Fruit fly (Drosophila melanogaster): ENCODE measurements around the gene CG16790.

DNA sequence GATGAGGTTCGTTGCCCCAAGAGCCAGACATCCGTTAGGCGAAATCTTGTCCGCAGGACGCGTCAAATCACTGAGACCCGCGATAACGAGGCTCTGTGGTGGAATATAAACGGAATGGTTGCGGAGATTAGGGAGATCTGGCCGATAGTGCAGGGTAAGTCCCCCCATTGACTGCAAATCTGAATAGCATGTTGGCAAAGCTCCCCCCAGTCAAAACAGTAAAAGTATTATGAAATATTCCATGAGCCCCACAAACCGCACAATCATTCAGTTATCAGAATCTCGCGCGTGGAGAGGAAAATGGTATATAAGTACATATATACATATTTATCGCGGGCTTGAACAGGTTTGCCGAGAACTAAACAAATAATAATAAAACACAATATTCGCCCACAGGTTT is 643 bp upstream of the CG16790 start:
- TF ChIP-seq Lpt (GFP tag; optimal IDR thresholded peaks at IDR 0.05) = no peak
- no peak for TF ChIP-seq dac (GFP tag; optimal IDR thresholded peaks at IDR 0.05)
- no peak for TF ChIP-seq CG6276 (GFP tag; optimal IDR thresholded peaks at IDR 0.05)
- TF ChIP-seq CG10631 (GFP tag; optimal IDR thresholded peaks at IDR 0.05) = no peak
- TF ChIP-seq Sox102F (GFP tag; optimal IDR thresholded peaks at IDR 0.05) = no peak

All from whole organism, prepupa.